Worm (Caenorhabditis elegans) whole organism, young adult: ENCODE measurements around the gene M6.4.
A peak's percentile ranks its signal among the peaks of the same experiment; 100 is the strongest.

ENCODE experiments used
- B0019.2 ChIP-seq: fragments of 200-800 bp; sonication (Bioruptor generic); conservative IDR thresholded peaks from 2 replicates; pipeline ENCODE4 v1.3.6; 2022; ENCODE audit warnings: missing genetic modification reagents, missing genetic modification characterization, missing compliant biosample characterization
- B0035.1 ChIP-seq: sonication (generic microtip); optimal IDR thresholded peaks from 2 replicates; lab custom pipeline; 2016; ENCODE audit warnings: missing genetic modification characterization, mild to moderate bottlenecking, missing compliant biosample characterization, missing genotype, missing genetic modification reagents
- C06A6.2 ChIP-seq: fragments of 200-800 bp; sonication (Bioruptor generic); conservative IDR thresholded peaks from 2 replicates; pipeline ENCODE4 v1.3.6; 2022; ENCODE audit warnings: missing genetic modification characterization, missing compliant biosample characterization
- F22D6.2 ChIP-seq: sonication (generic microtip); optimal IDR thresholded peaks from 2 replicates; lab custom pipeline; 2016; ENCODE audit warnings: mild to moderate bottlenecking, missing genetic modification characterization, missing compliant biosample characterization
- F23B12.7 ChIP-seq: sonication (generic microtip); optimal IDR thresholded peaks from 2 replicates; lab custom pipeline; 2017; ENCODE audit warnings: missing genetic modification characterization, mild to moderate bottlenecking, missing compliant biosample characterization, antibody characterized with exemption, moderate library complexity; ENCODE audit not compliant: insufficient read depth
- K11D2.4 ChIP-seq: fragments of 200-800 bp; sonication (Bioruptor generic); IDR thresholded peaks from 2 replicates; pipeline ENCODE4 v1.3.6; 2022; ENCODE audit warnings: missing genetic modification reagents, missing genetic modification characterization, missing compliant biosample characterization
- Y67H2A.10 ChIP-seq: fragments of 200-800 bp; sonication (Bioruptor generic); conservative IDR thresholded peaks from 2 replicates; pipeline ENCODE4 v1.3.6; 2022; ENCODE audit warnings: missing genetic modification reagents, missing genetic modification characterization, missing compliant biosample characterization
- Y79H2A.3 ChIP-seq: fragments of 200-800 bp; sonication (Bioruptor generic); conservative IDR thresholded peaks from 2 replicates; pipeline ENCODE4 v1.3.6; 2022; ENCODE audit warnings: missing genetic modification reagents, missing genetic modification characterization, missing compliant biosample characterization
- ZK185.1 ChIP-seq: sonication (generic microtip); optimal IDR thresholded peaks from 2 replicates; lab custom pipeline; 2016; ENCODE audit warnings: mild to moderate bottlenecking, missing genetic modification characterization, missing compliant biosample characterization; ENCODE audit not compliant: poor library complexity, severe bottlenecking
- ama-1 ChIP-seq, 3 experiments: fragments of 150-350 bp in 1 of 3; sonication (generic microtip) in 2 of 3; optimal IDR thresholded peaks; 2 replicates each; lab custom pipeline; 2014 to 2018; ENCODE audit warnings: missing biosample characterization in 2 of 3, missing genetic modification characterization in 2 of 3, missing genetic modification reagents in 2 of 3
- aptf-2 ChIP-seq: fragments of 200-800 bp; sonication (Bioruptor generic); conservative IDR thresholded peaks from 2 replicates; pipeline ENCODE4 v1.3.6; 2022; ENCODE audit warnings: missing genetic modification reagents, missing genetic modification characterization, missing compliant biosample characterization
- atf-7 ChIP-seq: sonication (generic microtip); optimal IDR thresholded peaks from 2 replicates; lab custom pipeline; 2017; ENCODE audit warnings: mild to moderate bottlenecking, missing genetic modification characterization, missing compliant biosample characterization
- athp-1 ChIP-seq: sonication (generic microtip); optimal IDR thresholded peaks from 2 replicates; lab custom pipeline; 2017; ENCODE audit warnings: mild to moderate bottlenecking, missing genetic modification characterization, missing compliant biosample characterization
- attf-3 ChIP-seq: fragments of 200-800 bp; sonication (Bioruptor generic); conservative IDR thresholded peaks from 2 replicates; pipeline ENCODE4 v1.3.6; 2022; ENCODE audit warnings: missing genetic modification reagents, missing genetic modification characterization, missing compliant biosample characterization
- cebp-1 ChIP-seq, 2 experiments: fragments of 200-800 bp in 1 of 2; sonication (Bioruptor generic) in 1 of 2; sonication (generic microtip) in 1 of 2; IDR thresholded peaks in 1 of 2; optimal IDR thresholded peaks in 1 of 2; 2 replicates each; pipeline versions ENCODE4 v1.3.6 to Lab custom; 2017 to 2022; ENCODE audit warnings: missing compliant biosample characterization in 2 of 2, missing genetic modification characterization in 2 of 2, mild to moderate bottlenecking in 1 of 2, missing genetic modification reagents in 1 of 2, moderate library complexity in 1 of 2
- cebp-2 ChIP-seq: fragments of 200-800 bp; sonication (Bioruptor generic); IDR thresholded peaks from 2 replicates; pipeline ENCODE4 v1.3.6; 2022; ENCODE audit warnings: missing genetic modification characterization, missing compliant biosample characterization
- ceh-40 ChIP-seq: fragments of 200-800 bp; sonication (Bioruptor generic); IDR thresholded peaks from 2 replicates; pipeline ENCODE4 v1.3.6; 2022; ENCODE audit warnings: missing genetic modification characterization, missing compliant biosample characterization
- chd-7 ChIP-seq: sonication (generic microtip); optimal IDR thresholded peaks from 2 replicates; lab custom pipeline; 2016; ENCODE audit warnings: mild to moderate bottlenecking, missing genetic modification characterization, moderate library complexity, missing compliant biosample characterization
- die-1 ChIP-seq: sonication (generic microtip); optimal IDR thresholded peaks from 2 replicates; lab custom pipeline; 2016; ENCODE audit warnings: missing genotype, mild to moderate bottlenecking, missing genetic modification characterization, missing compliant biosample characterization
- egl-44 ChIP-seq: fragments of 200-800 bp; sonication (Bioruptor generic); IDR thresholded peaks from 2 replicates; pipeline ENCODE4 v1.3.6; 2022; ENCODE audit warnings: missing genetic modification reagents, missing genetic modification characterization, missing compliant biosample characterization
- egrh-3 ChIP-seq: fragments of 200-800 bp; sonication (Bioruptor generic); IDR thresholded peaks from 2 replicates; pipeline ENCODE4 v1.3.6; 2022; ENCODE audit warnings: missing genetic modification reagents, missing genetic modification characterization, missing compliant biosample characterization
- ekl-4 ChIP-seq: fragments of 200-800 bp; sonication (Bioruptor generic); IDR thresholded peaks from 2 replicates; pipeline ENCODE4 v1.3.6; 2022; ENCODE audit warnings: missing genetic modification reagents, missing genetic modification characterization, missing compliant biosample characterization
- ets-4 ChIP-seq: fragments of 200-800 bp; sonication (Bioruptor generic); optimal IDR thresholded peaks from 2 replicates; lab custom pipeline; 2018; ENCODE audit warnings: mild to moderate bottlenecking, missing genetic modification characterization, missing compliant biosample characterization
- gei-17 ChIP-seq: fragments of 200-800 bp; sonication (Bioruptor generic); optimal IDR thresholded peaks from 2 replicates; lab custom pipeline; 2018; ENCODE audit warnings: mild to moderate bottlenecking, missing genetic modification characterization, missing compliant biosample characterization
- hmg-1.2 ChIP-seq: fragments of 200-800 bp; sonication (Bioruptor generic); IDR thresholded peaks from 2 replicates; pipeline ENCODE4 v1.3.6; 2022; ENCODE audit warnings: missing genetic modification reagents, missing genetic modification characterization, missing compliant biosample characterization
- hmg-20 ChIP-seq: fragments of 200-800 bp; sonication (Bioruptor generic); IDR thresholded peaks from 2 replicates; pipeline ENCODE4 v1.3.6; 2022; ENCODE audit warnings: missing genetic modification reagents, missing genetic modification characterization, missing compliant biosample characterization
- hsf-1 ChIP-seq: fragments of 200-800 bp; sonication (Bioruptor generic); IDR thresholded peaks from 2 replicates; pipeline ENCODE4 v1.3.6; 2022; ENCODE audit warnings: missing genetic modification reagents, missing genetic modification characterization, missing compliant biosample characterization
- lag-1 ChIP-seq: fragments of 200-800 bp; sonication (Bioruptor generic); IDR thresholded peaks from 2 replicates; pipeline ENCODE4 v1.3.6; 2022; ENCODE audit warnings: missing genetic modification reagents, missing genetic modification characterization, missing compliant biosample characterization
- let-526 ChIP-seq: fragments of 200-800 bp; sonication (Bioruptor generic); IDR thresholded peaks from 2 replicates; pipeline ENCODE4 v1.3.6; 2022; ENCODE audit warnings: missing genetic modification reagents, missing genetic modification characterization, missing compliant biosample characterization
- let-607 ChIP-seq, 2 experiments: fragments of 200-800 bp in 1 of 2; sonication (Bioruptor generic) in 1 of 2; sonication (generic microtip) in 1 of 2; optimal IDR thresholded peaks; 2 replicates each; lab custom pipeline; 2016 to 2018; ENCODE audit warnings: mild to moderate bottlenecking in 2 of 2, missing compliant biosample characterization in 2 of 2, missing genetic modification characterization in 2 of 2, moderate library complexity in 2 of 2, missing genotype in 1 of 2
- lin-26 ChIP-seq: fragments of 200-800 bp; sonication (Bioruptor generic); IDR thresholded peaks from 2 replicates; pipeline ENCODE4 v1.3.6; 2022; ENCODE audit warnings: missing genetic modification reagents, missing genetic modification characterization, missing compliant biosample characterization
- lin-35 ChIP-seq, 3 experiments: fragments of 150-350 bp in 2 of 3; sonication (generic microtip) in 1 of 3; optimal IDR thresholded peaks; 2 replicates each; lab custom pipeline; 2014 to 2018; ENCODE audit warnings: missing biosample characterization in 3 of 3, missing genetic modification characterization in 3 of 3, missing genetic modification reagents in 3 of 3
- lin-54 ChIP-seq: fragments of 200-800 bp; sonication (Bioruptor generic); optimal IDR thresholded peaks from 2 replicates; lab custom pipeline; 2018; ENCODE audit warnings: mild to moderate bottlenecking, missing genetic modification characterization, missing compliant biosample characterization
- lsl-1 ChIP-seq: fragments of 200-800 bp; sonication (Bioruptor generic); optimal IDR thresholded peaks from 2 replicates; lab custom pipeline; 2018; ENCODE audit warnings: mild to moderate bottlenecking, missing genetic modification characterization, moderate library complexity, missing compliant biosample characterization
- nfya-2 ChIP-seq: fragments of 200-800 bp; sonication (Bioruptor generic); IDR thresholded peaks from 2 replicates; pipeline ENCODE4 v1.3.6; 2022; ENCODE audit warnings: missing genetic modification reagents, missing genetic modification characterization, missing compliant biosample characterization
- nfyb-1 ChIP-seq: fragments of 200-800 bp; sonication (Bioruptor generic); IDR thresholded peaks from 2 replicates; pipeline ENCODE4 v1.3.6; 2022; ENCODE audit warnings: missing genetic modification reagents, missing genetic modification characterization, missing compliant biosample characterization
- nhr-90 ChIP-seq: sonication (generic microtip); optimal IDR thresholded peaks from 2 replicates; lab custom pipeline; 2016; ENCODE audit warnings: missing genotype, mild to moderate bottlenecking, missing genetic modification characterization, missing compliant biosample characterization
- pbrm-1 ChIP-seq: fragments of 200-800 bp; sonication (Bioruptor generic); IDR thresholded peaks from 2 replicates; pipeline ENCODE4 v1.3.6; 2022; ENCODE audit warnings: missing genetic modification reagents, missing genetic modification characterization, missing compliant biosample characterization
- rcor-1 ChIP-seq: fragments of 200-800 bp; sonication (Bioruptor generic); IDR thresholded peaks from 2 replicates; pipeline ENCODE4 v1.3.6; 2022; ENCODE audit warnings: missing genetic modification reagents, missing genetic modification characterization, missing compliant biosample characterization
- snpc-4 ChIP-seq, 5 experiments: fragments of 150-350 bp in 1 of 5; sonication (generic microtip) in 4 of 5; optimal IDR thresholded peaks; 2 replicates each; lab custom pipeline; 2014 to 2018; ENCODE audit warnings: missing genetic modification characterization in 5 of 5, missing biosample characterization in 3 of 5, antibody characterized with exemption in 2 of 5, mild to moderate bottlenecking in 2 of 5, missing compliant biosample characterization in 2 of 5, missing genotype in 2 of 5, moderate library complexity in 2 of 5, missing genetic modification reagents in 1 of 5
- somi-1 ChIP-seq: fragments of 200-800 bp; sonication (Bioruptor generic); optimal IDR thresholded peaks from 2 replicates; lab custom pipeline; 2018; ENCODE audit warnings: mild to moderate bottlenecking, missing genetic modification characterization, missing compliant biosample characterization
- tlf-1 ChIP-seq: fragments of 200-800 bp; sonication (Bioruptor generic); optimal IDR thresholded peaks from 2 replicates; lab custom pipeline; 2018; ENCODE audit warnings: mild to moderate bottlenecking, missing genetic modification characterization, missing compliant biosample characterization
- ztf-22 ChIP-seq: fragments of 200-800 bp; sonication (Bioruptor generic); optimal IDR thresholded peaks from 2 replicates; lab custom pipeline; 2018; ENCODE audit warnings: mild to moderate bottlenecking, missing genetic modification characterization, moderate library complexity, missing compliant biosample characterization
- ztf-26 ChIP-seq: sonication (generic microtip); optimal IDR thresholded peaks from 2 replicates; lab custom pipeline; 2017; ENCODE audit warnings: missing genetic modification characterization, missing compliant biosample characterization
- ztf-3 ChIP-seq: fragments of 200-800 bp; sonication (Bioruptor generic); optimal IDR thresholded peaks from 2 replicates; lab custom pipeline; 2018; ENCODE audit warnings: mild to moderate bottlenecking, missing genetic modification characterization, missing compliant biosample characterization

Gene M6.4

ce11 chrX:593245-593733 lies 35.7 kb upstream of the M6.4 start:
- TF ChIP-seq snpc-4 (GFP tag; optimal IDR thresholded peaks at IDR 0.05; lab: Kevin White, UChicago) (peak; percentile 10), snpc-4 (tag; optimal IDR thresholded peaks at IDR 0.05; lab: Kevin White, UChicago) (peak in 2 of 4 experiments; percentile 72 to 77), atf-7 (tag; lab: Kevin White, UChicago) (peak; percentile 60), chd-7 (peak; percentile 81), gei-17 (GFP tag; lab: Kevin White, UChicago) (peak; percentile 37), rcor-1 (GFP tag; lab: Robert Waterston, UW) (peak; percentile 61; the same call in 1 of the 2 replicates), ztf-3 (GFP tag; lab: Kevin White, UChicago) (no peak), cebp-2 (GFP tag; lab: Robert Waterston, UW) (no peak), hmg-1.2 (GFP tag; lab: Robert Waterston, UW) (peak; percentile 64), egrh-3 (GFP tag; lab: Robert Waterston, UW) (peak; percentile 76), ets-4 (peak; percentile 68), cebp-1 (GFP tag; IDR thresholded peaks at IDR 0.05; lab: Robert Waterston, UW) (no peak), cebp-1 (tag; optimal IDR thresholded peaks at IDR 0.05; lab: Kevin White, UChicago) (peak; percentile 87), let-526 (GFP tag; lab: Robert Waterston, UW) (peak; percentile 75; the same call in 1 of the 2 replicates), B0035.1 (tag; lab: Kevin White, UChicago) (peak; percentile 21), C06A6.2 (GFP tag; lab: Robert Waterston, UW) (0 out of 2 replicates have a peak, but pooled peaks have one; percentile 46), F23B12.7 (tag; lab: Kevin White, UChicago) (peak; percentile 76), ekl-4 (GFP tag; lab: Robert Waterston, UW) (peak; percentile 66; the same call in 1 of the 2 replicates), hmg-20 (0 out of 2 replicates have a peak, but pooled peaks have one; percentile 42), let-607 (tag; optimal IDR thresholded peaks at IDR 0.05; lab: Kevin White, UChicago) (peak in 1 of 2 experiments; percentile 59), lin-35 (GFP tag; optimal IDR thresholded peaks at IDR 0.05; lab: Kevin White, UChicago) (peak in 1 of 3 experiments; percentile 60), egl-44 (GFP tag; lab: Robert Waterston, UW) (no peak), ztf-22 (no peak), somi-1 (peak; percentile 71), lin-26 (GFP tag; lab: Robert Waterston, UW) (peak; percentile 61), K11D2.4 (GFP tag; lab: Robert Waterston, UW) (peak; percentile 70; the same call in 1 of the 2 replicates), lin-54 (GFP tag; lab: Kevin White, UChicago) (peak; percentile 42), Y67H2A.10 (GFP tag; lab: Robert Waterston, UW) (no peak), lag-1 (GFP tag; lab: Robert Waterston, UW) (no peak), tlf-1 (GFP tag; lab: Kevin White, UChicago) (peak; percentile 13), ceh-40 (GFP tag; lab: Robert Waterston, UW) (no peak), nfyb-1 (peak; percentile 59; the same call in 1 of the 2 replicates), athp-1 (no peak), ZK185.1 (tag; lab: Kevin White, UChicago) (peak; percentile 89), ama-1 (optimal IDR thresholded peaks at IDR 0.05; lab: Kevin White, UChicago) (no peak), ama-1 (GFP tag; optimal IDR thresholded peaks at IDR 0.05; lab: Kevin White, UChicago) (peak in 1 of 2 experiments; percentile 37), aptf-2 (no peak), ztf-26 (tag; lab: Kevin White, UChicago) (peak; percentile 35), Y79H2A.3 (GFP tag; lab: Robert Waterston, UW) (no peak), F22D6.2 (tag; lab: Kevin White, UChicago) (peak; percentile 36), nfya-2 (no peak), attf-3 (GFP tag; lab: Robert Waterston, UW) (peak; percentile 42; the same call in 1 of the 2 replicates), hsf-1 (GFP tag; lab: Robert Waterston, UW) (0 out of 2 replicates have a peak, but pooled peaks have one; percentile 50), nhr-90 (tag; lab: Kevin White, UChicago) (peak; percentile 2), die-1 (tag; lab: Kevin White, UChicago) (peak; percentile 47), pbrm-1 (GFP tag; lab: Robert Waterston, UW) (peak; percentile 50; the same call in 1 of the 2 replicates), lsl-1 (GFP tag; lab: Kevin White, UChicago) (no peak), B0019.2 (GFP tag; lab: Robert Waterston, UW) (no peak)
